Fruit fly (Drosophila melanogaster): Measurements from ENCODE around the gene CG11608.

DNA sequence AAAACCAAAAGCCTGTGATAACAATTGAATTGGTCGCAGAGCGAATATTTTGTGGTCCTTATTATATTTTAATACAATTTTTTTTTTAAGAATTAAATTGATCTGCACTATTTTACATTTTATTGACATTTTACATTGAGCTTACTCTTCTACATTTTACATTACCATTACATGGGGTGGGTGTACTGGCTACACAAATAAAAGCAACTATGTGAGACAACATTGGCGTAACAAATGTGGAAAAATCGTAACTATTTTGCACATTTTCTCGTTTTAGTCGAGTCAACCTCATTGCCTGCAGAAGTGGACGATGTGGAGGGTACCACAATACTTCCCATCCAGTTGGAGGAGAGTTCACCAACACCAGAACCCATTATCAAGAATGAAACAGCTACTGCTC is 12.3 kb downstream of the CG11608 start:
- no peak for TF ChIP-seq lz (GFP tag; optimal IDR thresholded peaks at IDR 0.05)
- no peak for TF ChIP-seq Hr39 (GFP tag; optimal IDR thresholded peaks at IDR 0.05)
- TF ChIP-seq Sox102F (GFP tag; optimal IDR thresholded peaks at IDR 0.05): no peak
- TF ChIP-seq Ets96B (tag; optimal IDR thresholded peaks at IDR 0.05): no peak
- no peak for TF ChIP-seq spab (GFP tag; optimal IDR thresholded peaks at IDR 0.05)
- no peak for TF ChIP-seq CG10669 (GFP tag; optimal IDR thresholded peaks at IDR 0.05)
- TF ChIP-seq CG11294 (GFP tag; IDR thresholded peaks at IDR 0.05): no peak
- no peak for TF ChIP-seq CG6808 (GFP tag; optimal IDR thresholded peaks at IDR 0.05)
- no peak for TF ChIP-seq Ets21C (GFP tag; optimal IDR thresholded peaks at IDR 0.05)
- no peak for TF ChIP-seq net (GFP tag; optimal IDR thresholded peaks at IDR 0.05)
- no peak for TF ChIP-seq CG9139 (GFP tag; optimal IDR thresholded peaks at IDR 0.05)
